Worm (Caenorhabditis elegans) whole organism, mixed stage, embryonic: Measurements from ENCODE around the gene nspb-8.

Experiments used
- blmp-1 ChIP-seq: fragments of 150-350 bp; optimal IDR thresholded peaks from 2 replicates; lab custom pipeline; 2014; ENCODE audit warnings: missing biosample characterization, missing genetic modification characterization
- elt-1 ChIP-seq: sonication (generic microtip); optimal IDR thresholded peaks from 2 replicates; lab custom pipeline; 2017; ENCODE audit warnings: missing genetic modification characterization, mild to moderate bottlenecking, missing compliant biosample characterization, antibody characterized with exemption, moderate library complexity, borderline replicate concordance; ENCODE audit not compliant: insufficient read depth
- lin-13 ChIP-seq: fragments of 150-350 bp; optimal IDR thresholded peaks from 2 replicates; lab custom pipeline; 2014; ENCODE audit warnings: missing biosample characterization, missing genetic modification characterization
- mls-2 ChIP-seq: sonication (generic microtip); optimal IDR thresholded peaks from 2 replicates; lab custom pipeline; 2016; ENCODE audit warnings: mild to moderate bottlenecking, missing genetic modification characterization, moderate library complexity, missing compliant biosample characterization
- nhr-28 ChIP-seq: fragments of 150-350 bp; optimal IDR thresholded peaks from 2 replicates; lab custom pipeline; 2014; ENCODE audit warnings: missing biosample characterization, missing genetic modification characterization
- nhr-76 ChIP-seq: sonication (generic microtip); optimal IDR thresholded peaks from 2 replicates; lab custom pipeline; 2017; ENCODE audit warnings: missing biosample characterization, missing genetic modification characterization
- snpc-4 ChIP-seq: fragments of 150-350 bp; optimal IDR thresholded peaks from 2 replicates; lab custom pipeline; 2014; ENCODE audit warnings: missing biosample characterization, missing genetic modification characterization
- unc-62 ChIP-seq: fragments of 150-350 bp; optimal IDR thresholded peaks from 2 replicates; lab custom pipeline; 2014; ENCODE audit warnings: missing biosample characterization, missing genetic modification reagents, missing genetic modification characterization

DNA sequence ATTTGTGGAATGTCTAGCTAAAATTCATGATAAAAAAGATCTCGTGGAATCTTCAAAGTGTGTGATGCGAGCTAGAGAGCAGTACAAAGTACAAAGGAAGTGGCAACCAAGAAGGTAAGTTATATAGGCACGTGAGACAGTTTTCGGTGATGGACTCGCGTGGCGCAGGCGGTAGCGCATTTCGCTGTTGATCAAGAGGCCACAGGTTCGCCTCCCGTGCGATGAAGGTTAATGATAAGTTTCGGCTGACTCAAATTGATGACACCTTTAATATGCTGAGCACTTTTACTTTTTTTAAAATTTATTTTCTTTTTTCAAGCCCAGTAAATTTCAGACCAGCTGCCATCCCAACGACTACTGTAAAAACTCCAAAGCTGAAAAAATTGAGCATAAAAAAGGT lies 36.5 kb upstream of the nspb-8 start:
- no peak for TF ChIP-seq blmp-1
- TF ChIP-seq lin-13 (tag; lab: Kevin White, UChicago): no peak
- no peak for TF ChIP-seq snpc-4 (tag; lab: Kevin White, UChicago)
- no peak for TF ChIP-seq mls-2
- TF ChIP-seq nhr-76: no peak
- TF ChIP-seq elt-1 (tag; lab: Kevin White, UChicago): no peak
- TF ChIP-seq unc-62: no peak
- TF ChIP-seq nhr-28 (tag; lab: Kevin White, UChicago): no peak
